Fruit fly (Drosophila melanogaster) ovary, adult (tissue): ENCODE results near the gene CG4297.
A peak's percentile ranks its signal among the peaks of the same experiment; 100 is the strongest.
"Not testable (repeated sequence)": the region's sequence is repeated elsewhere in the genome, so short reads cannot be mapped to it uniquely, and the experiment has no call there.

Experiments
- CG17801 ChIP-seq: fragments of 200-800 bp; optimal IDR thresholded peaks from 2 replicates; lab custom pipeline; 2019; ENCODE audit warnings: missing biosample characterization, mild to moderate bottlenecking, missing genetic modification characterization, moderate library complexity; ENCODE audit not compliant: partially characterized antibody

Gene CG4297

DNA sequence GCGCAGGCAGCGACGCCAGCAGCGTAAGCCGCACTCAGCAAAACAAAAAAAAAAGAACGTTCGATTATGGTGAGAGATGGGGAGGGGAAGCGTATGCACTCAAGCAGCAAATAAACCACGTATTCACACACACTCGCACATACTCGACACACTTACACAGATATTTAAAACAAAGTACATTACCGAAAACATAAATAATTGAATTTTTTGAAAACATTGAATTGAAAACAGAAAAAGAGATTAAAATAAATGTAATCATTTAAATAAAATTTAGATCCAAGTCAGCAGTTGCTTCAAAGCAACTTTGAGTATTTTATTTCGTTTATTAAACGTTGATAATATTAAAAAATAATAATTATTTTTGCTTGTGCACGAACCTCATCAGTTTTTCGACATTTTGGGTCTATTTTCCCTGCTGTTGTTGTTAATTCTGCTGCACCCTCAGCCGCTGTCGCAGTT lies 950 bp downstream of the CG4297 start:
- TF ChIP-seq CG17801 (GFP tag; lab: Kevin White, UChicago): peak; percentile 92

DNA sequence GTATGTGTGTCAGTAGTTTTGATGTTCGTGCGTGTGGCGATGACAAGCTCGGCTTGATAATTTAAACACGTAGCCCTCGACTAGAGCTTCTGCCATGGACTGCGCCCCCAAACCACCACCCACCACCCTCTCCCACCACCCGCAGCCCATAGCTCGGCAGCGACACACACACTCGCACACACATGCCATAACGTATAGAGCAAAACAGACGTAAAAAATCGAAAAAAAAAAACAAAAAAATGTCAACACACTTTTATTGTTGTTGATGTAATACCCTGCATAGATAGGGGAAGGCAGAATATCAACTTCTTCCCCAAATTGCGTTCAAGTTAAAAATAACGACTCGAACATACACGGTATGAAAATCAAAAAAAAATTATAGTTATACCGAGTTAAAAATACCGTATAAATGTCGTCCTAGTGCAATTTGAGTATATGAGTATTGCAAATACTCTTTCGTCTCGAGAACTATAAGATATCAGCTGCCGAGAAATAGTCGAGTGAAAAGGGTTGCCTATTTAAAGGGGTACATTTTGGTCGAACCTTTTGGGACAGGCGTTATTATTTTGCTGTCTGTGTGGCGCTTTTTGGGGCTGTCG lies 1.6 kb downstream of the CG4297 start:
- no peak for TF ChIP-seq CG17801 (GFP tag; lab: Kevin White, UChicago)

DNA sequence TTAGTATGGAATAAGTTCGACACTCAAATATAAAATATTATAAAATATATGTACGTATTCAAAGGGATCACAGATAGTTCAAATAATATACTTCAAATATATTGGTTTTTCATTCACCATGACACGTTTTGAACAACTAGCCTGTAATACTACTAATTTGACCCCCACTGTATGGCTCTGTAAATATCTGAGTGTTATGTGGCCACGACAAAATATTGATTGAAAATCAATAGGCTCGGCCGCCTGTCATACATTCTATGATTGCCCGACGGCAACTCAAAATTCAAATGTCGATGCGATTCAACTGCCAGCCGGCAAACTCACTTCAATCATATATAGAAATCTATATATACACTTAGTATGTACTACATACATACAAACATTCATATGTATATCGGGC lies 2.1 kb downstream of the CG4297 start:
- no peak for TF ChIP-seq CG17801 (GFP tag; lab: Kevin White, UChicago)

DNA sequence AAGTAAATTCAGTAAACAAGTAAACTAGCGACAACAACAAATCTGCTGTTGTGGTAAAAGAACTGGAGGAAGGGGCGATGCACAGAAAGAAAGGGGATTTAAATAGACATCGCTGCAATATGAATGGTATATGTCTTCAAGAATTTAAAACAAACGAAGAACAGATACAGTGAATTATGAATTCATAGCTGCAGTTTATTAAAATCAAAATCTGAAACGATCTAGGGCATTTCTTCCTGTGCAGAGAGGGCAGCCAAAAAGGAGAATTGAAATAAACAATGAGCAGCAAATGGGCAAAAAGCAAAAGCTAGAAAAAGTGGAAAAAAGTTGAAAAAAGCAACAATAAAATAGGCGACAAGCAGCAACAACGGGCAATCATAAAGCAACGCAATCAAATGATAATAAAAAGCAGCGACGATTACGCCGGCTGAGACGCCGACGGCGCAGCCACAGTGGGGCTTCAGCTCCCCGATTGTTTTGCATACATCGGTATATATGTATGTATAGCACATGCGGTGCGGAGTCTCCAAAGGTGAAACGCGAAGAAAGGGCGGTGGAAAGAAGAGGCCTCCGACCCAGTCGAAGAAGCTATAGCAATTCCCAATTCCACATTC lies 3.1 kb downstream of the CG4297 start:
- TF ChIP-seq CG17801 (GFP tag; lab: Kevin White, UChicago): peak; percentile 33

DNA sequence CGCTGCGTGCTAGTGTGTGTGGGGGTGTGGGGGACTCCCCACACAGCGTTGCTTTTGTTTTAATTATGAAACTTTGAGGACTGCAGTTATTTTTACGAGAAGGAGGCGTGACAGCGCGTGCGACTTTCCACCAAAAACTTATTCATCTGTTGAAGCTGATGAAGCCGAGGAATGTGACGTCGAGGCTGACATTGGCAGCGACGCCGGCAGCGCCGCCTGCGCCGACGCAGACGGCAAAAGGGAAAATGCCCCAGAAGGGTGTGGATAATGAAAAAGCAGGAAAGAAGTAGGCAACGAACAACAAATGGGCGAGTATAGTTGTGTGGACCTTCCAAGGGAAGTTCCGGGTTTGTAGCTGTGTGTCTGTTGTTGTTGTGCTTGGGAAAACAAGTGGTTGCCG lies 4.3 kb downstream of the CG4297 start:
- no peak for TF ChIP-seq CG17801 (GFP tag; lab: Kevin White, UChicago)

DNA sequence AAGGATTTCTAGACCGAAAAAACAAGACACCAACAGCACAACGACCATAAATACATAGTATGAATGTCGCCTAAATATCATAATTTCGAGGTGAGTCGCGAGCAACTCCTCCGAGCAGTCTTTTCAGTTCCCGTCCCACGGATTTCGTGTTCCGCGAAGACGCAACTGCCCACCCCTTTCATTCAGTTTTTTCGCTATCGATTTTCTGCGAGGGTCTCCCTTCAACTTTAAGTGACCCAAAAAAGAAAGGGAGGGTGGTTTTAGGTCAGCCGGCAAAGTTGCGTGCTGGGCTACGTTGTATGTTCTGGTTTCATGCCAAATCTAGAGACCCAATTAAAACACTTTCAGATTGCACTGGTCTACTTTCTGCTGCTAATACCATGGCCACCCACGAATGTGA lies 16.3 kb downstream of the CG4297 start:
- no peak for TF ChIP-seq CG17801 (GFP tag; lab: Kevin White, UChicago)

DNA sequence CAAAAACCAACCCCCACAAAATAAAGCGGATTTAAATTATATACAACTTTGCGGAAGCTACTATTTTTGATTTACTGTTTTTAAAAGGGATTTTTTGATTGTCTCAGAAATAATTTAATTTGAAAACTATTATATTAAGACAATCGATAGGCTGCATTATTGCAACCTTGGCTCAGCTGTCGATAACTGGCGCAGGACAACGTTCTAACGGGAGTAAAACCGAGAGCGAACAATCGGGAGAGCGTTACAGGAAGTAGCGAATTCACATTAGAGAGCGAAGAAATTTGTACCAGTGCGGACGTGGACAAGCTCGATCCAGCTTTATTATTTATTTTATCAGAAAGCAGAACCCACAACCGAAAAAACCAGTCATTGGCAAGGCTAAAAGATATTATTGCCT lies 16.7 kb downstream of the CG4297 start, which contains the start of gene CG4133:
CG4133 (plus strand) TSS at position 258 of the 400 bp plus-strand sequence.
- not testable (repeated sequence) for TF ChIP-seq CG17801 (GFP tag; lab: Kevin White, UChicago)

DNA sequence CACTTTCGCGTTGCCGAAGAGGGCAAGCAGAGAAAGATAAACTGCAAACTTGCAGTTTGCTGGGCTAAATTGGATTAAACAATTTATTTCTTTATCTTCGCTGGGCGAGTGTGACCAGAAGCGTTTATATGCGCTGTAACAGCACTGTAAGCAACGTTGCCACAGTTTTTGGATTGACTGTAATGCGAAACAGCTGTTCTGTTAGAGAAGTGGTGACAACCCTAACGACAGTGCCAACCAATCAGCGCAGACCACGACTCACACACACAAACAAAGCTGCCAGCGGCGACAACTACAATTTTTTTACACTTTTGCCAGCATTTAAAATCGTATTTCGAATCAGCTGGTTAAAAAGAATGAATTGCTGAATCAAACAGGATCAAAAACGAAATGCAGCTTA lies 19.1 kb downstream of the CG4297 start, which contains the start of the genes crq and shv:
crq (minus strand) TSS at position 153 of the 400 bp plus-strand sequence.
shv (plus strand) TSS at position 237 of the 400 bp plus-strand sequence.
- peak; percentile 62 for TF ChIP-seq CG17801 (GFP tag; lab: Kevin White, UChicago)

DNA sequence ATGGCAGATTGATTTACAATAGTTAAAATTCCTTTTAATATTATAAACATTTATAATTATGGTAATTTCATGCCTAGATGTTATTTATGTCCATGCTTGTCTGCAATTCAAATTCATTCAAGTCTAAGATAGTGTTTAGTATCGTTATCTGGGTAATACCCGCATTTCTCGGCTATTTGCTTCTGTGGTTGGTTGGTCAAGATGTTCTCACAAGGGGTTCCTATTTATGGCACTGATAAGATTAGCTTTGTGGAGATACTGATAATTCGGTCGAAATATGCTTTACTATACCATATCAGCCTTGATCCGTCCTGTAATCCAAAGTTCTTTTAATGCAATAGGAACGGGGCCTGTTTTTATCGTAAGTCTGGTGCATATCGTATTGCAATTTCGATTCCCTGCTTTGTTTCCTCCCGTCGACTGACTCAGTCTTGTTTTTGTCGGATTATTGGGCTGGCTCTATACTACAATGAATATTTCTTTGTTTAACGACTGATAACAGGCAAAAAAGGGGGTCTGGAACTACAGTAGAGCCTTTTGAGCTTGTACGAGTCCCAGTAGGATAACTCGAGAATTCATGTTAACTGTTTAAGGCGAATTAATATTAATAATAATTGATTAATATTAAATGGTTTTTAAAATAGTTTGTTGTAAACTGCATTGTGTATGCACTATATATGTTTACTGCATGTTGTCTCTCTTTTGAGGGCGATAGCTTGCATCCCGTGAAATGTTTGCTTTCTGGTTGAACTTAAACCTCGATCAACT lies 20.1 kb downstream of the CG4297 start:
- TF ChIP-seq CG17801 (GFP tag; lab: Kevin White, UChicago): no peak

DNA sequence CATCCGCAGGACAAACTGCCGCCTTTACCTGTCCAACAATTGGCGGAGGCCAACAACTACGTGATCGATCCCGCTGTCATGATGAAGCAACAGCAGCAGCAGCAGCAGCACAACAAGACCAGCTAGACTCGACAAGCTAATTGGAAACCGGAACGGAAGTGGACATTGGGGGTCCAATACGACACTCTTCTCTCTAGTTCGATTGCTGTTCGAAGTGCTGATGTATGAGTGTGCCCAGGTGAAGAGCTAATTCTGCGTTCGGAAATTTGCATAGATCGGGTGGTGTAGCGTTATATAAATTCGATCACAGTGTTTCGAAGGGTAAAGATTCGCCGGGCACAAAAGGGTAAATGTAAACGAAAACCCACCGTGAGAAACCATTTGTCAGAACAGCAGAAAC lies 24.9 kb downstream of the CG4297 start:
- TF ChIP-seq CG17801 (GFP tag; lab: Kevin White, UChicago): no peak

DNA sequence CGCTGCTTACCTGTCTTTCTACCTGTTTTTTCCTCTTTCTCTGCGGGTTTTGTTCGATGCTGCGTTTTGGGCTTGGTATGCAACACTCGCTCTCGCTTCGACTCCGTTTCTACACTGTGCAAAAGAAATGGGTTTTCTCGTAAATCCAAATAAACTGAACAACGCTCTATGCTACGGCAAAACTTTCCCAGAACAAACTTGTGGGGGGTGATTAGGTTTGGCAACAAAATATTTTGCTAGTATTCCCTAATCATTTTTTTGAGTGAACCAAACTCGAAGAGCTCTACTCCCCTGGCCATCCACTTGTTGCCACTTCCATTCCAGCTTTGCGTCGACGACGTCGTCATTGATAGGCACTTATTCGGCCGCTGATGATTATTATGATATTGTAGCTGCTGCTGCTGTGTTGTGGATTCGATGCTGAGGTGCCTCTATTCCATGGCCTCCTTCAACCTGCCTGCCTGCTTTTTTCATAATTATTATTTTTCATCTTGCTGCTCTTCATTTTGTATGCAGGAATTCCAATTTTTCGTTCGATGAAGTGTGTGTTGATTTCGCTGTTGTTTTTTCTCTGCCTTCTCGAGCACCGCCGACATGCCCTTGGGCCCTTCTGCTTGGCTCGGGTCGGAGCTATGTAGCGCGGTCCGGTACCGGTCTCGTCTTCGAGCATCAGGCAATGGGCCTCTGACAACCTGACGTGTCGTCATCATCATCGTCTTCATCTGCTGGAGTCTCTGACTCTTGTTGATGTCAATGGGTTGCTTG lies 29.9 kb downstream of the CG4297 start:
- no peak for TF ChIP-seq CG17801 (GFP tag; lab: Kevin White, UChicago)

DNA sequence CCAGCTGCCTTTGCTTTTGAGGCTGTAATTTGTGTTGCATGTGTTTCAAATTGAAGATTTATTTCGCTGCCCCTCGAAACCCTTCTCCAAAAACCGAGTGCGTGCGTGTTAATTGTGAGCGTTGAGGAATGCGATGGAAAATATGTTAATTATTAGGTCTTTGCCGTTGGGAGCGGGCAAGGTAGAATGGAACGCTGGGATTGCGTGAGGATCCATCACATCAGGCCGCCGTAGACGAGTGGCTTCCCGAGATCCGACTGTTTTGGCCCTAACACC lies 30.6 kb downstream of the CG4297 start:
- no peak for TF ChIP-seq CG17801 (GFP tag; lab: Kevin White, UChicago)

DNA sequence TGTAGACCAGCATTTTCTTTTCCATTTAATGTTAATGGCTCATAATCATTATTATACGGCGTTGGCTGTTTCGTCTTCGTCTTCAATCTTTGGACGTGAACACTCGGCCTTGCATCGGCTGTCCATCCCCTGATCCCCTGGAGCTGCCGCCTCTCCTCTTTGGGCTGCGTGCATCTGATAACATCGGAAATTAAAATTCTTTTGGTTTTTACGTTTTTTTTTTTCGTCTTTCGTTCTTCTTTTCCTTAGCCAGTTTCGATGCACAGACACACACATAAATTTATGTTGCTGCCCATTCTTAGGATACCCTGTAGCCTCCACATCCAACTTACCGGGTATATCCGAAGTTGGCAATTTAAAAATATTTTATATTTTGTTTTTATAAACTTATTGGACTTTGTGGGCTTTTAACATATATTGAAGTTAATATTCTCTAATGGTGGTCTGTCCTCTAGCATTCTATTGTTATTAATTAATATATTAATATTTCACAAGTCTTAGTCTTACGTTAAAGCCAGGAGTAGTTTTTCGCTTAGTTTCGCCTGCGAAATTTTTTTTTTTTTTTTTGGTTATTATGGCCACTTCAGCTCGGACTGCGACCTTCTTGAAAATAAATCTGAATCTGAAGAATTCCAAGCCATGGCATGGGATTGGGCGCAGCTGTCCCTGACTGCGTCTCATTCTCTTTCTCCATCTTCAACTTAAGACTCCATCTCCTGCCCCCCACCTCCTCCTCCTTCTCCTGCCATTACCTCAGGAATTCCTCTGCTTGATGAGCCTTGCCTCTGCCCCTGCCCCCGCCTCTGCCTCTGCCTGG lies 31.2 kb downstream of the CG4297 start:
- TF ChIP-seq CG17801 (GFP tag; lab: Kevin White, UChicago): no peak

DNA sequence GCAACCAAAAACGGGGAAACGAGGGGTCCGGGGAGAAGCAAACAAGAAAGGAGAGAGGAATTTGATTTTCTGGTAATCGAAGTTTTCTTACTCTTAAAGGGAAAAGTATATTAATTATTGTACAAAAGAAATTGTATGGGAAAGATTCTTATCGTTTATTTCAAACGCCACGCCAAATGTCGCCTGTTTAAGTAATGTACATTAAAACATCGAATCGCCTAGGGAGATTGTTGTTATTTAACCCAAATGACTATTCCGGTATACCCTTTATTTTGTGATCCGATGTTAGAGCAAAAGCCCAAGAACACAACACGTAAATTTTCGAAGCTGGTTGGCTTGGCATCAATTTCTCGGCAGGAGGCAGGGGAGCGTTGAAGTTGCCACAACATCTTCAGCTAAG lies 32.7 kb downstream of the CG4297 start:
- no peak for TF ChIP-seq CG17801 (GFP tag; lab: Kevin White, UChicago)
